Fruit fly (Drosophila melanogaster) whole organism, prepupa: Measurements from ENCODE around the gene CLIP-190.
A peak's percentile ranks its signal among the peaks of the same experiment; 100 is the strongest.

Experiments
- Blimp-1 ChIP-seq: fragments of 200-800 bp; sonication (Bioruptor generic); optimal IDR thresholded peaks from 3 replicates; lab custom pipeline; 2017; ENCODE audit warnings: missing biosample characterization, missing genetic modification characterization, mild to moderate bottlenecking, moderate library complexity, missing genetic modification reagents
- CG10631 ChIP-seq: fragments of 200-800 bp; sonication (Bioruptor generic); optimal IDR thresholded peaks from 2 replicates; lab custom pipeline; 2016; ENCODE audit warnings: missing biosample characterization, missing genetic modification characterization
- CG11294 ChIP-seq: fragments of 200-800 bp; sonication (Bioruptor generic); IDR thresholded peaks from 2 replicates; pipeline ENCODE4 v1.3.6; 2022; ENCODE audit warnings: missing biosample characterization, missing genetic modification characterization
- CG11902 ChIP-seq: fragments of 200-800 bp; sonication (Bioruptor generic); optimal IDR thresholded peaks from 3 replicates; lab custom pipeline; 2016; ENCODE audit warnings: missing biosample characterization, missing genetic modification characterization
- CG15336 ChIP-seq: fragments of 200-800 bp; sonication (Bioruptor generic); IDR thresholded peaks from 2 replicates; pipeline ENCODE4 v1.3.6; 2022; ENCODE audit warnings: missing biosample characterization, missing genetic modification characterization
- CG16779 ChIP-seq: fragments of 200-800 bp; sonication (Bioruptor generic); optimal IDR thresholded peaks from 3 replicates; lab custom pipeline; 2017; ENCODE audit warnings: missing biosample characterization, mild to moderate bottlenecking, missing genetic modification characterization
- CG3032 ChIP-seq: fragments of 200-800 bp; optimal IDR thresholded peaks from 2 replicates; lab custom pipeline; 2019; ENCODE audit warnings: missing biosample characterization, mild to moderate bottlenecking, missing genetic modification characterization, moderate library complexity
- CG31627 ChIP-seq: fragments of 200-800 bp; sonication (Bioruptor generic); optimal IDR thresholded peaks from 3 replicates; lab custom pipeline; 2016; ENCODE audit warnings: missing biosample characterization, missing genetic modification characterization
- CG34406 ChIP-seq: fragments of 200-800 bp; sonication (Bioruptor generic); optimal IDR thresholded peaks from 3 replicates; lab custom pipeline; 2016; ENCODE audit warnings: missing biosample characterization, missing genetic modification characterization
- CG4318 ChIP-seq: fragments of 200-800 bp; sonication (Bioruptor generic); optimal IDR thresholded peaks from 3 replicates; lab custom pipeline; 2017; ENCODE audit warnings: missing biosample characterization, mild to moderate bottlenecking, missing genetic modification characterization
- CG6792 ChIP-seq: fragments of 200-800 bp; sonication (Bioruptor generic); optimal IDR thresholded peaks from 3 replicates; lab custom pipeline; 2016; ENCODE audit warnings: missing biosample characterization, missing genetic modification characterization
- CG6808 ChIP-seq: fragments of 200-800 bp; sonication (Bioruptor generic); optimal IDR thresholded peaks from 3 replicates; lab custom pipeline; 2017; ENCODE audit warnings: missing biosample characterization, missing genetic modification characterization, mild to moderate bottlenecking, moderate library complexity, missing genetic modification reagents
- CG6854 ChIP-seq: fragments of 200-800 bp; sonication (Bioruptor generic); optimal IDR thresholded peaks from 2 replicates; lab custom pipeline; 2017; ENCODE audit warnings: missing biosample characterization, mild to moderate bottlenecking, missing genetic modification characterization
- CG8632 ChIP-seq: fragments of 200-800 bp; sonication (Bioruptor generic); optimal IDR thresholded peaks from 3 replicates; lab custom pipeline; 2016; ENCODE audit warnings: missing biosample characterization, missing genetic modification characterization
- CG9139 ChIP-seq: fragments of 200-800 bp; sonication (Bioruptor generic); optimal IDR thresholded peaks from 3 replicates; lab custom pipeline; 2017; ENCODE audit warnings: missing biosample characterization, mild to moderate bottlenecking, missing genetic modification characterization
- Eip75B ChIP-seq: fragments of 200-800 bp; sonication (Bioruptor generic); optimal IDR thresholded peaks from 3 replicates; lab custom pipeline; 2016; ENCODE audit warnings: missing biosample characterization, missing genetic modification characterization
- Eip78C ChIP-seq: fragments of 200-800 bp; sonication (Bioruptor generic); peaks from one replicate; lab custom pipeline; 2016; ENCODE audit warnings: missing biosample characterization, missing genetic modification characterization
- Eip93F ChIP-seq: fragments of 200-800 bp; sonication (Bioruptor generic); optimal IDR thresholded peaks from 2 replicates; lab custom pipeline; 2016; ENCODE audit warnings: missing biosample characterization, mild to moderate bottlenecking, missing genetic modification characterization
- Ets96B ChIP-seq: fragments of 200-800 bp; optimal IDR thresholded peaks from 2 replicates; lab custom pipeline; 2019; ENCODE audit warnings: missing biosample characterization, mild to moderate bottlenecking, missing genetic modification characterization, moderate library complexity
- Gug ChIP-seq: fragments of 200-800 bp; sonication (Bioruptor generic); IDR thresholded peaks from 2 replicates; pipeline ENCODE4 v1.3.6; 2022; ENCODE audit warnings: missing biosample characterization, missing genetic modification characterization
- Hr39 ChIP-seq: fragments of 200-800 bp; sonication (Bioruptor generic); optimal IDR thresholded peaks from 2 replicates; lab custom pipeline; 2016; ENCODE audit warnings: missing biosample characterization, missing genetic modification characterization
- Hr4 ChIP-seq: fragments of 200-800 bp; sonication (Bioruptor generic); optimal IDR thresholded peaks from 3 replicates; lab custom pipeline; 2016; ENCODE audit warnings: missing biosample characterization, missing genetic modification characterization
- Lpt ChIP-seq: fragments of 200-800 bp; sonication (Bioruptor generic); optimal IDR thresholded peaks from 3 replicates; lab custom pipeline; 2016; ENCODE audit warnings: missing biosample characterization, missing genetic modification characterization
- OdsH ChIP-seq: fragments of 200-800 bp; sonication (Bioruptor generic); optimal IDR thresholded peaks from 3 replicates; lab custom pipeline; 2016; ENCODE audit warnings: missing biosample characterization, missing genetic modification characterization
- Smox ChIP-seq: fragments of 200-800 bp; sonication (Bioruptor generic); optimal IDR thresholded peaks from 3 replicates; lab custom pipeline; 2016; ENCODE audit warnings: missing biosample characterization, missing genetic modification characterization
- Sox14 ChIP-seq: fragments of 200-800 bp; sonication (Bioruptor generic); optimal IDR thresholded peaks from 3 replicates; lab custom pipeline; 2016; ENCODE audit warnings: missing biosample characterization, missing genetic modification characterization
- achi ChIP-seq: fragments of 200-800 bp; sonication (Bioruptor generic); optimal IDR thresholded peaks from 3 replicates; lab custom pipeline; 2016; ENCODE audit warnings: missing biosample characterization, missing genetic modification characterization
- acj6 ChIP-seq: fragments of 200-800 bp; sonication (Bioruptor generic); optimal IDR thresholded peaks from 3 replicates; lab custom pipeline; 2016; ENCODE audit warnings: missing biosample characterization, missing genetic modification characterization
- cyc ChIP-seq: fragments of 200-800 bp; sonication (Bioruptor generic); optimal IDR thresholded peaks from 3 replicates; lab custom pipeline; 2016; ENCODE audit warnings: missing biosample characterization, missing genetic modification characterization
- dsx ChIP-seq: fragments of 200-800 bp; optimal IDR thresholded peaks from 3 replicates; lab custom pipeline; 2019; ENCODE audit warnings: missing biosample characterization, mild to moderate bottlenecking, missing genetic modification characterization, moderate library complexity; ENCODE audit not compliant: poor library complexity, severe bottlenecking
- eg ChIP-seq: fragments of 200-800 bp; sonication (Bioruptor generic); IDR thresholded peaks from 3 replicates; pipeline ENCODE4 v1.3.6; 2022; ENCODE audit warnings: missing biosample characterization, missing genetic modification characterization
- esn ChIP-seq: fragments of 200-800 bp; sonication (Bioruptor generic); optimal IDR thresholded peaks from 2 replicates; lab custom pipeline; 2016; ENCODE audit warnings: missing biosample characterization, mild to moderate bottlenecking, missing genetic modification characterization, moderate library complexity
- fd59A ChIP-seq: fragments of 200-800 bp; sonication (Bioruptor generic); optimal IDR thresholded peaks from 2 replicates; lab custom pipeline; 2017; ENCODE audit warnings: missing biosample characterization, mild to moderate bottlenecking, missing genetic modification characterization, missing genetic modification reagents
- fd85E ChIP-seq: fragments of 200-800 bp; sonication (Bioruptor generic); optimal IDR thresholded peaks from 3 replicates; lab custom pipeline; 2016; ENCODE audit warnings: missing biosample characterization, missing genetic modification characterization
- fkh ChIP-seq: fragments of 200-800 bp; sonication (Bioruptor generic); optimal IDR thresholded peaks from 3 replicates; lab custom pipeline; 2017; ENCODE audit warnings: missing biosample characterization, mild to moderate bottlenecking, missing genetic modification characterization, moderate library complexity
- lz ChIP-seq: fragments of 200-800 bp; sonication (Bioruptor generic); optimal IDR thresholded peaks from 3 replicates; lab custom pipeline; 2016; ENCODE audit warnings: missing biosample characterization, missing genetic modification characterization
- pdm3 ChIP-seq: fragments of 200-800 bp; sonication (Bioruptor generic); optimal IDR thresholded peaks from 3 replicates; lab custom pipeline; 2016; ENCODE audit warnings: missing biosample characterization, missing genetic modification characterization
- salr ChIP-seq, 2 experiments: fragments of 200-800 bp; sonication (Bioruptor generic); optimal IDR thresholded peaks; 3 replicates each; lab custom pipeline; 2016 to 2018; ENCODE audit warnings: missing biosample characterization in 2 of 2, missing genetic modification characterization in 2 of 2, mild to moderate bottlenecking in 1 of 2
- spab ChIP-seq: fragments of 200-800 bp; sonication (Bioruptor generic); optimal IDR thresholded peaks from 2 replicates; lab custom pipeline; 2017; ENCODE audit warnings: missing biosample characterization, mild to moderate bottlenecking, missing genetic modification characterization, missing genetic modification reagents
- ss ChIP-seq, 2 experiments: fragments of 200-800 bp; sonication (Bioruptor generic); optimal IDR thresholded peaks; 2 replicates in 1 of 2; 3 replicates in 1 of 2; lab custom pipeline; 2017 to 2018; ENCODE audit warnings: mild to moderate bottlenecking in 2 of 2, missing biosample characterization in 2 of 2, missing genetic modification characterization in 2 of 2, moderate library complexity in 1 of 2
- svp ChIP-seq: fragments of 200-800 bp; sonication (Bioruptor generic); peaks from one replicate; lab custom pipeline; 2016; ENCODE audit warnings: missing biosample characterization, missing genetic modification characterization
- topi ChIP-seq: fragments of 200-800 bp; sonication (Bioruptor generic); optimal IDR thresholded peaks from 3 replicates; lab custom pipeline; 2016; ENCODE audit warnings: missing biosample characterization, missing genetic modification characterization

The CLIP-190 gene

dm6 chr2L:17384331-17385220, at the start of gene CLIP-190:
CLIP-190 (plus strand) TSS chr2L:17384700.
- TF ChIP-seq Hr39 (GFP tag; lab: Kevin White, UChicago) (peak; percentile 0), Sox14 (no peak), pdm3 (GFP tag; lab: Kevin White, UChicago) (peak; percentile 10), CG4318 (GFP tag; lab: Kevin White, UChicago) (no peak), Eip78C (GFP tag; lab: Kevin White, UChicago) (peak; percentile 30), CG11902 (GFP tag; lab: Kevin White, UChicago) (no peak), CG34406 (GFP tag; lab: Kevin White, UChicago) (no peak), CG6792 (no peak), topi (GFP tag; lab: Kevin White, UChicago) (no peak), lz (peak; percentile 16), CG6808 (GFP tag; lab: Kevin White, UChicago) (no peak), CG15336 (no peak), svp (GFP tag; lab: Kevin White, UChicago) (peak; percentile 66), Hr4 (GFP tag; lab: Kevin White, UChicago) (peak; percentile 18)

dm6 chr2L:17363196-17363595, 21.3 kb upstream of the CLIP-190 start, which contains the start of gene CG31804:
CG31804 (plus strand) TSS chr2L:17363496.
- TF ChIP-seq lz: no peak
- TF ChIP-seq topi (GFP tag; lab: Kevin White, UChicago): no peak
- no peak for TF ChIP-seq cyc (GFP tag; lab: Kevin White, UChicago)
- no peak for TF ChIP-seq CG9139 (GFP tag; lab: Kevin White, UChicago)
- TF ChIP-seq Smox (GFP tag; lab: Kevin White, UChicago): no peak

dm6 chr2L:17368503-17368902, 16.0 kb upstream of the CLIP-190 start:
- peak; percentile 36 for TF ChIP-seq Eip78C (GFP tag; lab: Kevin White, UChicago)
- no peak for TF ChIP-seq fd59A (GFP tag; lab: Kevin White, UChicago)
- TF ChIP-seq CG11902 (GFP tag; lab: Kevin White, UChicago): no peak
- no peak for TF ChIP-seq ss (GFP tag; optimal IDR thresholded peaks at IDR 0.05; lab: Kevin White, UChicago)
- TF ChIP-seq Sox14: no peak

- TF ChIP-seq CG6854: no peak
- no peak for TF ChIP-seq CG8632
- TF ChIP-seq CG3032 (tag; lab: Kevin White, UChicago): peak; percentile 3
- no peak for TF ChIP-seq cyc (GFP tag; lab: Kevin White, UChicago)
- TF ChIP-seq CG11294 (GFP tag; lab: Robert Waterston, UW): peak; percentile 32; the same call in 1 of the 2 replicates
- peak; percentile 6 for TF ChIP-seq Smox (GFP tag; lab: Kevin White, UChicago)
- TF ChIP-seq esn (GFP tag; lab: Kevin White, UChicago): no peak
- no peak for TF ChIP-seq Gug
- no peak for TF ChIP-seq CG10631
- peak; percentile 15 for TF ChIP-seq achi (GFP tag; lab: Kevin White, UChicago)
- no peak for TF ChIP-seq CG4318 (GFP tag; lab: Kevin White, UChicago)
- peak; percentile 48 for TF ChIP-seq acj6
- TF ChIP-seq CG6808 (GFP tag; lab: Kevin White, UChicago): no peak
- TF ChIP-seq CG31627: no peak
- TF ChIP-seq spab (GFP tag; lab: Kevin White, UChicago): no peak
- TF ChIP-seq dsx (GFP tag; lab: Kevin White, UChicago): no peak
- peak; percentile 9 for TF ChIP-seq topi (GFP tag; lab: Kevin White, UChicago)
- peak; percentile 22 for TF ChIP-seq OdsH (GFP tag; lab: Kevin White, UChicago)
- no peak for TF ChIP-seq Eip93F (GFP tag; lab: Kevin White, UChicago)
- no peak for TF ChIP-seq Ets96B (tag; lab: Kevin White, UChicago)
- TF ChIP-seq Sox14: peak; percentile 14
- TF ChIP-seq eg: no peak; the same call in 2 of the 3 replicates
- TF ChIP-seq CG34406 (GFP tag; lab: Kevin White, UChicago): no peak
- peak; percentile 18 for TF ChIP-seq Eip75B (GFP tag; lab: Kevin White, UChicago)
- TF ChIP-seq CG16779: no peak
- TF ChIP-seq fd85E (GFP tag; lab: Kevin White, UChicago): no peak
- no peak for TF ChIP-seq CG11902 (GFP tag; lab: Kevin White, UChicago)
- no peak for TF ChIP-seq fkh (GFP tag; lab: Kevin White, UChicago)
- peak; percentile 51 for TF ChIP-seq CG15336
- TF ChIP-seq salr (GFP tag; optimal IDR thresholded peaks at IDR 0.05; lab: Kevin White, UChicago): no peak
- no peak for TF ChIP-seq Blimp-1 (GFP tag; lab: Kevin White, UChicago)
- TF ChIP-seq CG9139 (GFP tag; lab: Kevin White, UChicago): no peak
- TF ChIP-seq Lpt (GFP tag; lab: Kevin White, UChicago): no peak
Measured at dm6 chr2L:17374832-17375231, 9.7 kb upstream of the CLIP-190 start.
